Fruit fly (Drosophila melanogaster): ENCODE measurements around the gene PolD2.
A peak's percentile ranks its signal among the peaks of the same experiment; 100 is the strongest.

PolD2 gene

DNA sequence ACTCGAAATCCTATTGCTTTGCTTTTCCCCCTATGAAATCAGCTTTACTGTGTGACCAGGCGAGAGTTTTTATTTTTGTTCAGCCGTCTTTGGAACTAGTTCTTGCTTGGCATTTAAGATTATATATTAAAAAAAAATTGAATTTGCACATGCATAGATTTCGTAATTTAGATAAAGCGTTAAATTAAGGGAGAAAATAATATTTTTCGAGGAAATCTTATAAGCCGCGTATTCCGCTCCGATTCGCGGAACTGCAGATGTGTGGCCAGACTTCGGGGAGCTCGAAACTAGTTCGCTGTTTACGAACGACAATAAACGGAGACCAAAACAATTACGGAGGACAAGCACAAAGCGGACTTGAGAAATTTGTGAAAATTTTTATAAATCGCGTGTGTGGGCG is 27.4 kb downstream of the PolD2 start, which contains the start of the genes JTBR and CG42676:
JTBR (minus strand) TSS at position 55 of the 400 bp plus-strand sequence.
CG42676 (plus strand) TSS at position 306 of the 400 bp plus-strand sequence.
- no peak for TF ChIP-seq CG7045 (GFP tag; optimal IDR thresholded peaks at IDR 0.05)
- no peak for TF ChIP-seq Crg-1 (GFP tag; optimal IDR thresholded peaks at IDR 0.05)
- peak; percentile 4 for TF ChIP-seq pad (GFP tag; optimal IDR thresholded peaks at IDR 0.05)
- TF ChIP-seq Hr96 (GFP tag; optimal IDR thresholded peaks at IDR 0.05) = no peak
- TF ChIP-seq cnc (optimal IDR thresholded peaks at IDR 0.05) = no peak
- peak; percentile 48 for TF ChIP-seq Mnt (GFP tag; optimal IDR thresholded peaks at IDR 0.05)
- TF ChIP-seq toe (GFP tag; optimal IDR thresholded peaks at IDR 0.05) = peak; percentile 39
- no peak for TF ChIP-seq CG12768 (GFP tag; optimal IDR thresholded peaks at IDR 0.05)
- TF ChIP-seq tj (GFP tag; optimal IDR thresholded peaks at IDR 0.05) = no peak
- peak; percentile 22 for TF ChIP-seq cic (GFP tag; optimal IDR thresholded peaks at IDR 0.05)
- no peak for TF ChIP-seq Clk (GFP tag; optimal IDR thresholded peaks at IDR 0.05)
- no peak for TF ChIP-seq kay (GFP tag; ENCODE audit: borderline replicate concordance)
- TF ChIP-seq CG11617 (GFP tag; optimal IDR thresholded peaks at IDR 0.05) = peak; percentile 17
- no peak for TF ChIP-seq CG7101 (tag; optimal IDR thresholded peaks at IDR 0.05)
- TF ChIP-seq ovo (GFP tag; optimal IDR thresholded peaks at IDR 0.05) = no peak
- TF ChIP-seq bab1 (GFP tag; optimal IDR thresholded peaks at IDR 0.05) = peak; percentile 45
- peak; percentile 25 for TF ChIP-seq CG14711 (tag; optimal IDR thresholded peaks at IDR 0.05)
- TF ChIP-seq CG33017 (tag; optimal IDR thresholded peaks at IDR 0.05) = no peak
- no peak for TF ChIP-seq CG1620 (GFP tag; optimal IDR thresholded peaks at IDR 0.05)
- TF ChIP-seq CG5204 (GFP tag; optimal IDR thresholded peaks at IDR 0.05) = no peak

DNA sequence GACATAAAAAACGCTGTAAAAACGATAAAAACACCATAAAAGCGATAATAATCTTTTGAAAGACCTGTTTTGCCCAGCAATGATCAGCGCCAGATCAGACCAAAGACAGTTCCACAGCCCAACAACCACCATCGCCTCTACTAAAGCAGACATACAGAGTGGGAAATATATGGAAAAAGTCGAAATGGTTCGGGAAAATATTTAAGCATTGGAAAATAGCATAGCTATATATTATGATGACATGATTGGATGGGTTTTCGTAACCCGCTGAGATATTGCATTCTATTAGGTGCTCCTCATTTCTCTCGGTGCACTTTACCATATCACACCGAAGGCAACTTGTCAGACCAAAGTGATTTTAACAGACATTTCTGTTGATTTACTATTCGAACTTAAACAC is 33.2 kb downstream of the PolD2 start:
- TF ChIP-seq CG5204 (GFP tag; optimal IDR thresholded peaks at IDR 0.05) (peak; percentile 4), CG33017 (tag; optimal IDR thresholded peaks at IDR 0.05) (no peak), cnc (optimal IDR thresholded peaks at IDR 0.05) (no peak), toe (GFP tag; optimal IDR thresholded peaks at IDR 0.05) (no peak), CG7045 (GFP tag; optimal IDR thresholded peaks at IDR 0.05) (peak; percentile 45)

DNA sequence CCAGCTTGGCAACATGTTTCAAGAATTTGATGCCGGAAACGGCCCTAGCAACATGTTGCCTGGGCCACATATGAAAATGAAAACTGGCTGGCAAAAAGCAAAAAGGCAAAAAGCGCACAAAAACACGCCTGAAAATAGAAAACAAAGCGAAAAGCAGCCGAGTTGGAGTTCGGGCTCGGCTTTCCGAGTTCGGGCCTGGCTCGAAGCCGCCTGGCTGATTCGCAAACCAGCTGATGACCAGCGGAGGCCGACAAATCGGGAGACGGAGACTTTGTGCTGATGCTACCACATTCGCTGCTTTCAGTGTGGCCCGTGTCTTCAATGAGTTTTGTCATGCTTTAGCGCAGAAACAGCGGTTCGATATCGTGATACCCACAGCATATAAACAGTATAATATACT is 34.9 kb downstream of the PolD2 start, which contains the start of gene GV1:
GV1 (plus strand) TSS at position 301 of the 400 bp plus-strand sequence.
- TF ChIP-seq cic (GFP tag; optimal IDR thresholded peaks at IDR 0.05) = no peak
- no peak for TF ChIP-seq CG11617 (GFP tag; optimal IDR thresholded peaks at IDR 0.05)
- TF ChIP-seq cnc (optimal IDR thresholded peaks at IDR 0.05) = no peak
- no peak for TF ChIP-seq Crg-1 (GFP tag; optimal IDR thresholded peaks at IDR 0.05)
- TF ChIP-seq CG7101 (tag; optimal IDR thresholded peaks at IDR 0.05) = no peak
- TF ChIP-seq ovo (GFP tag; optimal IDR thresholded peaks at IDR 0.05) = no peak
- no peak for TF ChIP-seq tj (GFP tag; optimal IDR thresholded peaks at IDR 0.05)
- TF ChIP-seq CG14711 (tag; optimal IDR thresholded peaks at IDR 0.05) = no peak
- no peak for TF ChIP-seq CG33017 (tag; optimal IDR thresholded peaks at IDR 0.05)
- no peak for TF ChIP-seq CG5204 (GFP tag; optimal IDR thresholded peaks at IDR 0.05)
- no peak for TF ChIP-seq kay (GFP tag; ENCODE audit: borderline replicate concordance)
- TF ChIP-seq pad (GFP tag; optimal IDR thresholded peaks at IDR 0.05) = no peak
- no peak for TF ChIP-seq CG1620 (GFP tag; optimal IDR thresholded peaks at IDR 0.05)
- TF ChIP-seq Hr96 (GFP tag; optimal IDR thresholded peaks at IDR 0.05) = no peak
- TF ChIP-seq CG12768 (GFP tag; optimal IDR thresholded peaks at IDR 0.05) = no peak
- TF ChIP-seq Clk (GFP tag; optimal IDR thresholded peaks at IDR 0.05) = no peak

DNA sequence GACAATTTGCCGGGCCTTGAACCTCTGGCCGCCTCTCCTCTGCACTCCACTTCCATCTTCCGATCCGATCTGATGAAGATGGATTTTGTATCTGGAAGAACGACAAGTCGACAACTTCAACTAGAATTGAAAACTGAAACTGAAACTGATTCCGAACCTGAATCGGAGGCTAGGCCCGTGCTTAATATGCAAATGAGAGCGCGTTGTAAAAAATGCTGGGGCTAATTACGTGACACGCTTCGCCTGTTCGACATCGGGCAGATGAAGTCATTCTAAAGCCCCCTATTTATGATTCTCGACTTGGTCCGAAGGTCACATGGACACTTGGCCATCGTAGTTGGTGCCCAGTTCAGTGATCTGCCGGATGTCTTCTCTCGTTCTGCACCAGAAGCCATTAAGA is 41.2 kb downstream of the PolD2 start:
- no peak for TF ChIP-seq bab1 (GFP tag; optimal IDR thresholded peaks at IDR 0.05)
- TF ChIP-seq CG14711 (tag; optimal IDR thresholded peaks at IDR 0.05) = no peak
- no peak for TF ChIP-seq tj (GFP tag; optimal IDR thresholded peaks at IDR 0.05)
- TF ChIP-seq Hr96 (GFP tag; optimal IDR thresholded peaks at IDR 0.05) = no peak
- no peak for TF ChIP-seq ovo (GFP tag; optimal IDR thresholded peaks at IDR 0.05)
- no peak for TF ChIP-seq Crg-1 (GFP tag; optimal IDR thresholded peaks at IDR 0.05)
- TF ChIP-seq Clk (GFP tag; optimal IDR thresholded peaks at IDR 0.05) = no peak
- TF ChIP-seq cnc (optimal IDR thresholded peaks at IDR 0.05) = no peak
- no peak for TF ChIP-seq CG11617 (GFP tag; optimal IDR thresholded peaks at IDR 0.05)
- TF ChIP-seq CG7101 (tag; optimal IDR thresholded peaks at IDR 0.05) = no peak
- no peak for TF ChIP-seq Mnt (GFP tag; optimal IDR thresholded peaks at IDR 0.05)
- TF ChIP-seq CG5204 (GFP tag; optimal IDR thresholded peaks at IDR 0.05) = no peak
- no peak for TF ChIP-seq pad (GFP tag; optimal IDR thresholded peaks at IDR 0.05)

DNA sequence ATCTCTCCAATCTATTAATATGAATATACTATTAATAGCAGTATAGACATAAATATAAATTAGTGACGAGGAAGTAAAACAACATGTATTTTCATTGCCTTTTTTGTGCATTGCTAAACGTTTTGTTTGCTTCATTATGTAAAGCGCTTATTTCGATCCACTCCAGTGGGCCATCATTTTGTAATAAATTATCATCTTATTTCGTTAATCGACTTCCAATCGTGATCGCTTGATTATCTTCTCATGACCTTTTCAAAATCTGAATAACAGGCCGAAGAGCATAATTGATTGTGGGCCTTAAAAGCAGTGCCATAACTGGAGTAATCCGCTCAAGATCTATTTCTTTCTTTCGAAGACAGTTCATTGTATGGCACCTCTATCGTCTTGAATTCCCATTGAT is 42.0 kb downstream of the PolD2 start:
- no peak for TF ChIP-seq CG7045 (GFP tag; optimal IDR thresholded peaks at IDR 0.05)
- TF ChIP-seq CG14711 (tag; optimal IDR thresholded peaks at IDR 0.05) = no peak
- TF ChIP-seq toe (GFP tag; optimal IDR thresholded peaks at IDR 0.05) = no peak
- no peak for TF ChIP-seq CG11617 (GFP tag; optimal IDR thresholded peaks at IDR 0.05)
- TF ChIP-seq cnc (optimal IDR thresholded peaks at IDR 0.05) = no peak
- no peak for TF ChIP-seq Mnt (GFP tag; optimal IDR thresholded peaks at IDR 0.05)

DNA sequence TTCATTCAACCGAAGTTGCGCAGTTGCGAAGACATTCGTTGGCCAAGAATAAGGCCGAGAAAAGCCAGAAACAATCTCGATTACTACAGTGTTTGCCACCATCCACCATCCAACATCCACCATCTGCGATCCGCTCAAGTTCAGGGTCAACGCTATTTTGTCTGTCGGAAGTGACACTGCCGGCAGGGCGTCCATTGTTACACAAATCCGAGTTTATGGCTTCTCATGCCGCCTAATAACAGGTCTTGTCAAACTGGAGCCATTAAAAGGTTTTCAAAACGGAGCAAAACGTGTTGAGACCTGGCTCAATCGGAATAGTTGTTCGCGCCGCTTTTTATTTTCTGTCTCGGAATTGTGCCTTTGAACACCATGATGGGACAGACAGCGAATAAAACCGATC is 43.4 kb downstream of the PolD2 start:
- TF ChIP-seq Mnt (GFP tag; optimal IDR thresholded peaks at IDR 0.05) (no peak), pad (GFP tag; optimal IDR thresholded peaks at IDR 0.05) (no peak), CG33017 (tag; optimal IDR thresholded peaks at IDR 0.05) (no peak), CG7045 (GFP tag; optimal IDR thresholded peaks at IDR 0.05) (no peak)

DNA sequence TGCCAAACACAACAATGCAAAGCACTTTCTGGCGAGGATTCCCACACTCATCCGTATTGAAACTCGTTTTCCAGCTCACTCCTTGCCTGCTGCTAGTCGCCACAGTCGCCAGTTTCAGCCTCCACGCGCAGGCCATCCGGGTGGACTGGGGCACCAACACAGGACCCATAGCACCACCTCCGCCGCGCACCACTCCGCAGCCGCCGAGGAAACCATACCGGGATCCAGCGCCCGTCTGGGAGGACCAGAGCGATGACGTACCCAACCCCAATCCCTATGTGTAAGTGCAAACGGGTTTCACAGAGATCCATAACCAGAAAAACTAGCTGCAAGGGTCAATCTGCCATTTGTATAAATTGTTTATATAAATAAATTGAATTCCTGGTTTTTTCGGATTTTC is 45.7 kb downstream of the PolD2 start:
- no peak for TF ChIP-seq Hr96 (GFP tag; optimal IDR thresholded peaks at IDR 0.05)
- TF ChIP-seq Mnt (GFP tag; optimal IDR thresholded peaks at IDR 0.05) = no peak
- TF ChIP-seq kay (GFP tag; ENCODE audit: borderline replicate concordance) = no peak
- TF ChIP-seq cic (GFP tag; optimal IDR thresholded peaks at IDR 0.05) = no peak
- TF ChIP-seq CG7101 (tag; optimal IDR thresholded peaks at IDR 0.05) = no peak
- TF ChIP-seq CG5204 (GFP tag; optimal IDR thresholded peaks at IDR 0.05) = no peak
- TF ChIP-seq CG7045 (GFP tag; optimal IDR thresholded peaks at IDR 0.05) = no peak
- no peak for TF ChIP-seq CG1620 (GFP tag; optimal IDR thresholded peaks at IDR 0.05)
- TF ChIP-seq Clk (GFP tag; optimal IDR thresholded peaks at IDR 0.05) = no peak
- TF ChIP-seq CG33017 (tag; optimal IDR thresholded peaks at IDR 0.05) = no peak
- TF ChIP-seq Crg-1 (GFP tag; optimal IDR thresholded peaks at IDR 0.05) = no peak
- TF ChIP-seq toe (GFP tag; optimal IDR thresholded peaks at IDR 0.05) = no peak
- TF ChIP-seq CG14711 (tag; optimal IDR thresholded peaks at IDR 0.05) = no peak
- no peak for TF ChIP-seq CG11617 (GFP tag; optimal IDR thresholded peaks at IDR 0.05)
- TF ChIP-seq cnc (optimal IDR thresholded peaks at IDR 0.05) = no peak
- no peak for TF ChIP-seq pad (GFP tag; optimal IDR thresholded peaks at IDR 0.05)
- no peak for TF ChIP-seq tj (GFP tag; optimal IDR thresholded peaks at IDR 0.05)
- no peak for TF ChIP-seq ovo (GFP tag; optimal IDR thresholded peaks at IDR 0.05)

All from whole organism, adult.